Fruit fly (Drosophila melanogaster): ENCODE results near the gene CG13639.

CG13639 gene

dm6 chr3R:24810844-24811625 is 49.1 kb downstream of the CG13639 start (continued):
- TF ChIP-seq CG11247 (GFP tag; IDR thresholded peaks at IDR 0.05), result peak; percentile 84
- TF ChIP-seq CG4282 (GFP tag; optimal IDR thresholded peaks at IDR 0.05), result peak; percentile 57
- TF ChIP-seq CG8388 (GFP tag; optimal IDR thresholded peaks at IDR 0.05), result peak; percentile 76
- no peak for TF ChIP-seq bbx (GFP tag; IDR thresholded peaks at IDR 0.05; ENCODE audit: partially characterized antibody)
- TF ChIP-seq Dek (tag; optimal IDR thresholded peaks at IDR 0.05), result peak; percentile 87
- no peak for TF ChIP-seq br (optimal IDR thresholded peaks at IDR 0.05)
- peak; percentile 78 for TF ChIP-seq repo (GFP tag; optimal IDR thresholded peaks at IDR 0.05)
- peak; percentile 47; the same call in 1 of the 2 replicates for TF ChIP-seq Lim3 (GFP tag; IDR thresholded peaks at IDR 0.05)
- TF ChIP-seq Asciz (GFP tag; optimal IDR thresholded peaks at IDR 0.05), result peak; percentile 79
- TF ChIP-seq CG6654 (GFP tag; optimal IDR thresholded peaks at IDR 0.05), result peak; percentile 64
- TF ChIP-seq CrebB (tag; optimal IDR thresholded peaks at IDR 0.05), result peak; percentile 87
- no peak for TF ChIP-seq Bgb (GFP tag; IDR thresholded peaks at IDR 0.05; ENCODE audit: partially characterized antibody)
- TF ChIP-seq CG16813 (GFP tag; IDR thresholded peaks at IDR 0.05; ENCODE audit: partially characterized antibody), result no peak
- TF ChIP-seq bab2 (GFP tag; optimal IDR thresholded peaks at IDR 0.05), result peak; percentile 86
- TF ChIP-seq fu2 (GFP tag; optimal IDR thresholded peaks at IDR 0.05), result peak; percentile 84
- peak; percentile 84 for TF ChIP-seq CG9609 (GFP tag; optimal IDR thresholded peaks at IDR 0.05)
- TF ChIP-seq CG13424 (tag; optimal IDR thresholded peaks at IDR 0.05), result peak; percentile 90
- TF ChIP-seq CG15073 (GFP tag; optimal IDR thresholded peaks at IDR 0.05), result peak; percentile 17
- peak; percentile 94 for TF ChIP-seq ci (GFP tag; IDR thresholded peaks at IDR 0.05)
- peak; percentile 63; the same call in 1 of the 2 replicates for TF ChIP-seq CG11085 (GFP tag; IDR thresholded peaks at IDR 0.05)
- peak; percentile 88 for TF ChIP-seq CG3281 (GFP tag; optimal IDR thresholded peaks at IDR 0.05)
- TF ChIP-seq CG9215 (GFP tag; IDR thresholded peaks at IDR 0.05), result peak; percentile 78
- TF ChIP-seq Lhr (GFP tag; optimal IDR thresholded peaks at IDR 0.05), result peak; percentile 41
- TF ChIP-seq hb (GFP tag; IDR thresholded peaks at IDR 0.05; ENCODE audit: partially characterized antibody), result no peak
- TF ChIP-seq CG12236 (GFP tag; optimal IDR thresholded peaks at IDR 0.05), result peak; percentile 52
- TF ChIP-seq otp (GFP tag; IDR thresholded peaks at IDR 0.05), result peak; percentile 85
- no peak for TF ChIP-seq abd-A (tag; optimal IDR thresholded peaks at IDR 0.05)
- TF ChIP-seq CG17328 (GFP tag; IDR thresholded peaks at IDR 0.05), result peak; percentile 86
- TF ChIP-seq danr (GFP tag; IDR thresholded peaks at IDR 0.05), result peak; percentile 75
- peak in 1 of 3 experiments; percentile 38 for TF ChIP-seq lola (GFP tag; optimal IDR thresholded peaks at IDR 0.05)
- TF ChIP-seq CG12659 (GFP tag; optimal IDR thresholded peaks at IDR 0.05), result peak; percentile 92
- TF ChIP-seq al (GFP tag; IDR thresholded peaks at IDR 0.05), result peak; percentile 87
- no peak for TF ChIP-seq CG6791 (GFP tag; IDR thresholded peaks at IDR 0.05; ENCODE audit: partially characterized antibody)
- TF ChIP-seq nmo (GFP tag; optimal IDR thresholded peaks at IDR 0.05), result peak; percentile 88
- TF ChIP-seq CG7745 (tag; optimal IDR thresholded peaks at IDR 0.05), result no peak
- TF ChIP-seq Nf-YB (GFP tag; optimal IDR thresholded peaks at IDR 0.05), result peak; percentile 63
- peak; percentile 49 for TF ChIP-seq CG17912 (GFP tag; optimal IDR thresholded peaks at IDR 0.05)
- peak; percentile 8 for TF ChIP-seq CG8290 (GFP tag; optimal IDR thresholded peaks at IDR 0.05)
- TF ChIP-seq CG8290 (tag; optimal IDR thresholded peaks at IDR 0.05), result peak in 1 of 2 experiments; percentile 98
- peak; percentile 70 for TF ChIP-seq CG6683 (GFP tag; optimal IDR thresholded peaks at IDR 0.05)
- peak; percentile 54 for TF ChIP-seq CG2202 (tag; optimal IDR thresholded peaks at IDR 0.05)
- TF ChIP-seq Vsx1 (GFP tag; optimal IDR thresholded peaks at IDR 0.05), result peak; percentile 66
- peak; percentile 87 for TF ChIP-seq zfh1 (GFP tag; IDR thresholded peaks at IDR 0.05)
- peak; percentile 49; the same call in 1 of the 2 replicates for TF ChIP-seq CG4360 (GFP tag; IDR thresholded peaks at IDR 0.05)
- peak; percentile 93 for TF ChIP-seq CG14014 (GFP tag; IDR thresholded peaks at IDR 0.05)
- no peak for TF ChIP-seq CG6254 (GFP tag; optimal IDR thresholded peaks at IDR 0.05)
- TF ChIP-seq CG15269 (tag; optimal IDR thresholded peaks at IDR 0.05), result peak; percentile 95
- peak; percentile 77 for TF ChIP-seq wek (GFP tag; optimal IDR thresholded peaks at IDR 0.05)
